Fruit fly (Drosophila melanogaster) whole organism, wandering third instar larva: ENCODE measurements around the gene CG11562.
A peak's percentile ranks its signal among the peaks of the same experiment; 100 is the strongest.

ENCODE experiments used
- Abd-B ChIP-seq: fragments of >200 bp; optimal IDR thresholded peaks from 2 replicates; lab custom pipeline; 2017; ENCODE audit warnings: missing biosample characterization, missing genetic modification characterization
- CG32264 ChIP-seq: fragments of 200-800 bp; sonication (Bioruptor generic); optimal IDR thresholded peaks from 2 replicates; lab custom pipeline; 2016; ENCODE audit warnings: missing biosample characterization, missing genetic modification characterization
- CG9705 ChIP-seq: fragments of 200-800 bp; sonication (Bioruptor generic); optimal IDR thresholded peaks from 2 replicates; lab custom pipeline; 2018; ENCODE audit warnings: missing biosample characterization, mild to moderate bottlenecking, missing genetic modification characterization
- Dfd ChIP-seq: fragments of >200 bp; optimal IDR thresholded peaks from 2 replicates; lab custom pipeline; 2017; ENCODE audit warnings: missing biosample characterization, missing genetic modification characterization
- Dif ChIP-seq: fragments of 200-275, 200-300 bp; sonication (Bioruptor generic); optimal IDR thresholded peaks from 2 replicates; lab custom pipeline; 2018; ENCODE audit warnings: missing biosample characterization, missing genetic modification characterization; ENCODE audit not compliant: partially characterized antibody
- GATAd ChIP-seq: sonication (Bioruptor generic); optimal IDR thresholded peaks from 2 replicates; lab custom pipeline; 2016; ENCODE audit warnings: missing biosample characterization, missing genetic modification characterization
- HLH106 ChIP-seq: fragments of 200-800 bp; optimal IDR thresholded peaks from 3 replicates; lab custom pipeline; 2019; ENCODE audit warnings: missing biosample characterization, mild to moderate bottlenecking, missing genetic modification characterization, moderate library complexity
- Hnf4 ChIP-seq: fragments of 200-800 bp; sonication (Bioruptor generic); optimal IDR thresholded peaks from 2 replicates; lab custom pipeline; 2016; ENCODE audit warnings: missing biosample characterization, mild to moderate bottlenecking, missing genetic modification characterization
- Hr78 ChIP-seq: fragments of >200 bp; optimal IDR thresholded peaks from 2 replicates; lab custom pipeline; 2017; ENCODE audit warnings: missing biosample characterization, missing genetic modification characterization
- Hr83 ChIP-seq: fragments of 200-300 bp; sonication (Bioruptor generic); optimal IDR thresholded peaks from 2 replicates; lab custom pipeline; 2016; ENCODE audit warnings: missing biosample characterization, mild to moderate bottlenecking, missing genetic modification characterization, moderate library complexity; ENCODE audit not compliant: poor library complexity, severe bottlenecking
- Jra ChIP-seq: sonication (Bioruptor generic); optimal IDR thresholded peaks from 2 replicates; lab custom pipeline; 2016; ENCODE audit warnings: missing biosample characterization, missing genetic modification characterization
- Myc ChIP-seq: fragments of >200 bp; optimal IDR thresholded peaks from 2 replicates; lab custom pipeline; 2017
- N ChIP-seq: fragments of >200 bp; optimal IDR thresholded peaks from 2 replicates; lab custom pipeline; 2018; ENCODE audit warnings: missing biosample characterization, missing external identifiers, missing genetic modification characterization
- Rel ChIP-seq, 2 experiments: fragments of 200-800 bp; sonication (Bioruptor generic) in 1 of 2; optimal IDR thresholded peaks; 2 replicates in 1 of 2; 3 replicates in 1 of 2; lab custom pipeline; 2016 to 2019; ENCODE audit warnings: mild to moderate bottlenecking in 2 of 2, missing biosample characterization in 2 of 2, missing genetic modification characterization in 2 of 2, moderate library complexity in 1 of 2
- Sp1 ChIP-seq: fragments of 200-800 bp; sonication (Bioruptor generic); optimal IDR thresholded peaks from 3 replicates; lab custom pipeline; 2019; ENCODE audit warnings: missing biosample characterization, mild to moderate bottlenecking, missing genetic modification characterization, moderate library complexity
- br ChIP-seq: fragments of 200-800 bp; sonication (Bioruptor generic); optimal IDR thresholded peaks from 2 replicates; lab custom pipeline; 2016; ENCODE audit warnings: missing biosample characterization, missing genetic modification characterization
- brk ChIP-seq: fragments of 200-800 bp; sonication (Bioruptor generic); optimal IDR thresholded peaks from 2 replicates; lab custom pipeline; 2016; ENCODE audit warnings: missing biosample characterization, mild to moderate bottlenecking, missing genetic modification characterization
- dl ChIP-seq, 2 experiments: fragments of 175-275, 200-275 bp in 1 of 2; fragments of 200-275 bp in 1 of 2; sonication (Bioruptor generic); optimal IDR thresholded peaks; lab custom pipeline; 2018; ENCODE audit warnings: mild to moderate bottlenecking in 2 of 2, missing biosample characterization in 2 of 2, missing genetic modification characterization in 2 of 2, moderate library complexity in 2 of 2; ENCODE audit not compliant: partially characterized antibody in 2 of 2, insufficient read depth in 1 of 2
- dmrt93B ChIP-seq: fragments of 200-800 bp; sonication (Bioruptor generic); optimal IDR thresholded peaks from 2 replicates; lab custom pipeline; 2018; ENCODE audit warnings: missing biosample characterization, mild to moderate bottlenecking, missing genetic modification characterization
- dsf ChIP-seq: sonication (Bioruptor generic); optimal IDR thresholded peaks from 2 replicates; lab custom pipeline; 2016; ENCODE audit warnings: missing biosample characterization, missing genetic modification characterization, borderline replicate concordance
- ey ChIP-seq: fragments of 200-800 bp; sonication (Bioruptor generic); optimal IDR thresholded peaks from 2 replicates; lab custom pipeline; 2016; ENCODE audit warnings: missing biosample characterization, missing genetic modification characterization
- foxo ChIP-seq, 2 experiments: fragments of 200-800 bp; sonication (Bioruptor generic); optimal IDR thresholded peaks; 2 replicates in 1 of 2; 3 replicates in 1 of 2; lab custom pipeline; 2016 to 2017; ENCODE audit warnings: missing biosample characterization in 2 of 2, missing genetic modification characterization in 2 of 2
- fru ChIP-seq: fragments of 200-800 bp; sonication (Bioruptor generic); optimal IDR thresholded peaks from 3 replicates; lab custom pipeline; 2016; ENCODE audit warnings: missing biosample characterization, mild to moderate bottlenecking, missing genetic modification characterization
- h ChIP-seq: fragments of 200-800 bp; sonication (Bioruptor generic); optimal IDR thresholded peaks from 3 replicates; lab custom pipeline; 2016; ENCODE audit warnings: missing biosample characterization, mild to moderate bottlenecking, missing genetic modification characterization
- jim ChIP-seq: fragments of 175-275, 200-325 bp; sonication (Bioruptor generic); optimal IDR thresholded peaks from 2 replicates; lab custom pipeline; 2016; ENCODE audit warnings: missing biosample characterization, mild to moderate bottlenecking, missing genetic modification characterization
- lola ChIP-seq: fragments of >200 bp; optimal IDR thresholded peaks from 2 replicates; lab custom pipeline; 2017; ENCODE audit warnings: missing biosample characterization, missing genetic modification characterization
- pan ChIP-seq: fragments of >200 bp; optimal IDR thresholded peaks from 2 replicates; lab custom pipeline; 2017
- rgr ChIP-seq: fragments of 200-800 bp; sonication (Bioruptor generic); optimal IDR thresholded peaks from 3 replicates; lab custom pipeline; 2016; ENCODE audit warnings: missing biosample characterization, mild to moderate bottlenecking, missing genetic modification characterization
- sage ChIP-seq: fragments of 200-800 bp; sonication (Bioruptor generic); optimal IDR thresholded peaks from 2 replicates; lab custom pipeline; 2016; ENCODE audit warnings: missing biosample characterization, mild to moderate bottlenecking, missing genetic modification characterization
- sv ChIP-seq: fragments of 200-800 bp; sonication (Bioruptor generic); optimal IDR thresholded peaks from 3 replicates; lab custom pipeline; 2016; ENCODE audit warnings: missing biosample characterization, missing genetic modification characterization
- tai ChIP-seq: sonication (Bioruptor generic); optimal IDR thresholded peaks from 2 replicates; lab custom pipeline; 2016; ENCODE audit warnings: missing biosample characterization, missing genetic modification characterization
- usp ChIP-seq: fragments of >200 bp; optimal IDR thresholded peaks from 2 replicates; lab custom pipeline; 2017; ENCODE audit warnings: missing biosample characterization, missing genetic modification characterization
- woc ChIP-seq: sonication (Bioruptor generic); optimal IDR thresholded peaks from 2 replicates; lab custom pipeline; 2016; ENCODE audit warnings: missing biosample characterization, mild to moderate bottlenecking, missing genetic modification characterization

Gene CG11562

DNA sequence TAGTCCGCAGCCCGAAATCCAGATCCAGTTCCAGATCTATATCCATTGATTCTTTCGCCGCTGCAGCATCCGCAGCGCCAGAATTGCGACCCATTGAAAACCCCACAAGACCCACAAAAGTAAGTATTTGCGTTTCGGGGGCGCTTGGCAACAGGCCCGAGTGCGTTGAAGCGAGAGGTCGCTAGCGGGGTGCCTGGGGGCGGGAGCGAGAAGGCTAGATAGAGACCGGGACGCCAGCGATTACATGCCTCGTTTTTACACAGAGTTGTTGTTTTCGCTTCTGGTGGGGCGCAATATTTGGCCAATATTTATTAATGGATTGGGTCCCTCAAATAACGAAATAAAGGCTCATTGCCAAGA lies 6.0 kb downstream of the CG11562 start:
- TF ChIP-seq Sp1 (GFP tag; lab: Kevin White, UChicago) (no peak), tai (GFP tag; lab: Kevin White, UChicago) (no peak), N (GFP tag; lab: Kevin White, UChicago) (no peak), HLH106 (tag; lab: Kevin White, UChicago) (no peak), Rel (GFP tag; optimal IDR thresholded peaks at IDR 0.05; lab: Kevin White, UChicago) (no peak), Rel (tag; optimal IDR thresholded peaks at IDR 0.05; lab: Kevin White, UChicago) (peak; percentile 48), Dfd (GFP tag; lab: Kevin White, UChicago) (no peak)

dm6 chr2L:299038-299437 lies 6.8 kb downstream of the CG11562 start:
- no peak for TF ChIP-seq rgr (GFP tag; lab: Kevin White, UChicago)

DNA sequence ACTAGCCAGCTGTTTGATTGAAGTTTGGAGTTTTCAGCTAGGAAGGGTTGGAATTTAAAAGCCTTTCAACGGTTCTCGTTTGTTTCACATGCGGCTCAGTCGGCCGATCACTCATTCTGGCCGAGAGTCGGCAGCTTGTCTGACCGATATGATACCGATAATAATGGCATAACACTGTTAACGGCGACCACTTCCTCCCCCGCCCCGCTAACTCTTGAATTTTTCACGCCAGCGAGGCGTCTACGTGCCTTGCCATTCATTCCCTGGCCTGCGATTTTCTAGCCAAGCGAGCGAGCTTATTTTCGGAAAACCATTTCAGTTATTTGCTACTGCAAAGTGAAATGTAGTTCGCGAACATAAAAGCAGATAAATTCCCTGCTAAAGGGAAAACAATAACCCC lies 7.8 kb downstream of the CG11562 start:
- TF ChIP-seq sv (GFP tag; lab: Kevin White, UChicago) (no peak), Jra (GFP tag; lab: Kevin White, UChicago) (no peak), br (no peak), woc (GFP tag; lab: Kevin White, UChicago) (no peak), Hnf4 (no peak), Hr78 (GFP tag; lab: Kevin White, UChicago) (no peak), Sp1 (GFP tag; lab: Kevin White, UChicago) (no peak), dmrt93B (GFP tag; lab: Kevin White, UChicago) (no peak), brk (GFP tag; lab: Kevin White, UChicago) (no peak), GATAd (GFP tag; lab: Kevin White, UChicago) (no peak), Dif (GFP tag; lab: Kevin White, UChicago) (no peak), pan (no peak), Myc (lab: Kevin White, UChicago) (no peak), Abd-B (GFP tag; lab: Kevin White, UChicago) (no peak), Dfd (GFP tag; lab: Kevin White, UChicago) (no peak), ey (GFP tag; lab: Kevin White, UChicago) (no peak), dl (GFP tag; optimal IDR thresholded peaks at IDR 0.05; lab: Kevin White, UChicago; ENCODE audit: insufficient read depth in 1 of 2, partially characterized antibody in 2 of 2) (no peak), jim (GFP tag; lab: Kevin White, UChicago) (no peak), CG9705 (no peak), h (GFP tag; lab: Kevin White, UChicago) (no peak)
- TF ChIP-seq, all 38 proteins: peak for 0

dm6 chr2L:300877-301706 lies 8.9 kb downstream of the CG11562 start:
- TF ChIP-seq Hr83 (peak; percentile 57), br (peak; percentile 56), Rel (GFP tag; optimal IDR thresholded peaks at IDR 0.05; lab: Kevin White, UChicago) (no peak), Rel (tag; optimal IDR thresholded peaks at IDR 0.05; lab: Kevin White, UChicago) (peak; percentile 61), h (GFP tag; lab: Kevin White, UChicago) (peak; percentile 70), fru (no peak)
- TF ChIP-seq, all 38 proteins: peak for 4

dm6 chr2L:303306-303962 lies 11.2 kb downstream of the CG11562 start:
- TF ChIP-seq dsf (GFP tag; lab: Kevin White, UChicago), result no peak
- no peak for TF ChIP-seq lola
- no peak for TF ChIP-seq h (GFP tag; lab: Kevin White, UChicago)
- no peak for TF ChIP-seq HLH106 (tag; lab: Kevin White, UChicago)
- TF ChIP-seq Hr78 (GFP tag; lab: Kevin White, UChicago), result no peak
- no peak for TF ChIP-seq usp
- no peak for TF ChIP-seq CG32264 (GFP tag; lab: Kevin White, UChicago)
- TF ChIP-seq fru, result no peak
- no peak for TF ChIP-seq Dif (GFP tag; lab: Kevin White, UChicago)
- TF ChIP-seq pan, result no peak
- TF ChIP-seq sage, result no peak
- TF ChIP-seq woc (GFP tag; lab: Kevin White, UChicago), result no peak
- TF ChIP-seq ey (GFP tag; lab: Kevin White, UChicago), result no peak
- TF ChIP-seq Dfd (GFP tag; lab: Kevin White, UChicago), result no peak
- TF ChIP-seq jim (GFP tag; lab: Kevin White, UChicago), result no peak
- no peak for TF ChIP-seq CG9705
- TF ChIP-seq foxo (GFP tag; optimal IDR thresholded peaks at IDR 0.05; lab: Kevin White, UChicago), result no peak
